Worm (Caenorhabditis elegans): ENCODE data around the gene srw-6.

srw-6 gene

DNA sequence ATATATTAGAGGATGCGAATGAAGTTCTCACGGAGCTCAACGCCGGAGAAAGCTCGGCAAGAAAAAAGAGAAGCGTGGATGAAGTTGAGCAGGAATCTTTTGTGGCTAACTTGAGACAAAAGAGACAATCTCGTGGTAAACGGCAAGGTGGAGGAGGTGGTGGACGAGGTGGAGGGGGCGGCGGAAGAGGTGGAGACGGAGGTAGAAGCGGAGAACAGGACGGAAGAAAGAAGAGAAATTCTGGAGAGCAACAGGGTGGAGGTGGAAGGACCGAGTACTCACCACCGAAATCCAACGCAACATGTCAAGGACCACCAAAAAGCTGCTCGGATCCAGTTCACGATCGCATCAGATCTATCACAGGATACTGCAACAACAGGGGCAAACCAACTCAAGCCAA, 18.0 kb upstream of the srw-6 start:
- TF ChIP-seq hmbx-1 (tag; optimal IDR thresholded peaks at IDR 0.05) (no peak), sea-1 (GFP tag; conservative IDR thresholded peaks at IDR 0.05) (no peak), ceh-13 (GFP tag; optimal IDR thresholded peaks at IDR 0.05) (no peak), hmg-4 (GFP tag; optimal IDR thresholded peaks at IDR 0.05) (no peak), ceh-36 (tag; optimal IDR thresholded peaks at IDR 0.05) (no peak), B0310.2 (tag; optimal IDR thresholded peaks at IDR 0.05) (no peak), ama-1 (optimal IDR thresholded peaks at IDR 0.05) (no peak), tbx-37 (GFP tag; conservative IDR thresholded peaks at IDR 0.05) (no peak), scrt-1 (GFP tag; IDR thresholded peaks at IDR 0.05) (no peak), F13C5.2 (tag; optimal IDR thresholded peaks at IDR 0.05) (no peak), ets-7 (tag; optimal IDR thresholded peaks at IDR 0.05) (no peak), hnd-1 (tag; optimal IDR thresholded peaks at IDR 0.05) (no peak), tra-4 (tag; optimal IDR thresholded peaks at IDR 0.05) (no peak), pes-1 (GFP tag; IDR thresholded peaks at IDR 0.05) (no peak), aly-1 (tag; optimal IDR thresholded peaks at IDR 0.05) (no peak)

DNA sequence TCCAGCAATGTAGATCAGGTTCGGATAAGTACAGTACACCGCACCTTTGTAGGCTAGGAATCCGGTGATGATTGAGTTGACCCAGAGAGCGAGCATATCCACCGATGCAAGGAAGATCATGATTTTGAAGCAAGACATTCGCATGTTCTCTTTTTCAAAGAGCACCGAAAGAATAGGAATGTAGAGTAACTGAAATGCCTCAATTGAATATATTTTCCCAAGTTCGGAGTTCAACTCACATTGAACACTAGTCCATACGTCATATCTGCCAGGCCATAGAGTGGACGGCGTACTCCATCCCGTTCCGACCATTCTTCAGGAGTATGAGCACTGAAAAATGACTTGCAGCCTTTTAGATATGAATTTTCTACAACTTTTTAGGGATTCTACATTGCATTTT, 8.7 kb upstream of the srw-6 start:
- TF ChIP-seq hmbx-1 (tag; optimal IDR thresholded peaks at IDR 0.05) (no peak), scrt-1 (GFP tag; IDR thresholded peaks at IDR 0.05) (no peak), aly-1 (tag; optimal IDR thresholded peaks at IDR 0.05) (no peak), pes-1 (GFP tag; IDR thresholded peaks at IDR 0.05) (no peak), hmg-4 (GFP tag; optimal IDR thresholded peaks at IDR 0.05) (no peak), ceh-36 (tag; optimal IDR thresholded peaks at IDR 0.05) (no peak), sea-1 (GFP tag; conservative IDR thresholded peaks at IDR 0.05) (no peak), ama-1 (optimal IDR thresholded peaks at IDR 0.05) (no peak), ets-7 (tag; optimal IDR thresholded peaks at IDR 0.05) (no peak), tra-4 (tag; optimal IDR thresholded peaks at IDR 0.05) (no peak), tbx-11 (GFP tag; IDR thresholded peaks at IDR 0.05) (no peak), tbx-37 (GFP tag; conservative IDR thresholded peaks at IDR 0.05) (no peak), B0310.2 (tag; optimal IDR thresholded peaks at IDR 0.05) (no peak), F13C5.2 (tag; optimal IDR thresholded peaks at IDR 0.05) (no peak), flt-1 (GFP tag; IDR thresholded peaks at IDR 0.05) (no peak), hnd-1 (tag; optimal IDR thresholded peaks at IDR 0.05) (no peak), ceh-13 (GFP tag; optimal IDR thresholded peaks at IDR 0.05) (no peak)

DNA sequence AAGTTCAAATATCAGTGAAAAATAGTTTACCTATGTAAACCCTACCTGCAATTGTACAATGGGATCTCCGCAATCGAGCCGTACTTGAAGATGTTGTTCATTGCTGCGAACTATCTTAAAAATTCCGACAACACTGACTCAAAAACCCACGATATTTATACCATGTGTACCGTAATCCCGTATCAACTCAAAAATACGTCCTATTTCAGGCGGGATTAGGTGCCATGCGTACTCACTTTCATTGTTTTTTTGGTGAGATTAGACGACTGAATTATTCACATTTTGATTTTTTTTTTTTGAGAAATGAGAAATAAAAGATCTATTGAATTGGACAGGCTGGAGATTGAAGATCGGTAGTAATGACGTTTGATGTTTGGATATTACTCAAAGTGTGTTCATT, 8.1 kb upstream of the srw-6 start, which contains the start of gene srt-30:
TSS of gene srt-30 (minus strand) at position 101 of the 400 bp plus-strand sequence.
- TF ChIP-seq ceh-36 (tag; optimal IDR thresholded peaks at IDR 0.05) (no peak), ceh-13 (GFP tag; optimal IDR thresholded peaks at IDR 0.05) (no peak), hmbx-1 (tag; optimal IDR thresholded peaks at IDR 0.05) (no peak), ets-7 (tag; optimal IDR thresholded peaks at IDR 0.05) (no peak), tra-4 (tag; optimal IDR thresholded peaks at IDR 0.05) (no peak), flt-1 (GFP tag; IDR thresholded peaks at IDR 0.05) (no peak), hnd-1 (tag; optimal IDR thresholded peaks at IDR 0.05) (no peak), aly-1 (tag; optimal IDR thresholded peaks at IDR 0.05) (no peak), ama-1 (optimal IDR thresholded peaks at IDR 0.05) (no peak), scrt-1 (GFP tag; IDR thresholded peaks at IDR 0.05) (no peak), F13C5.2 (tag; optimal IDR thresholded peaks at IDR 0.05) (no peak), tbx-11 (GFP tag; IDR thresholded peaks at IDR 0.05) (no peak), hmg-4 (GFP tag; optimal IDR thresholded peaks at IDR 0.05) (no peak), B0310.2 (tag; optimal IDR thresholded peaks at IDR 0.05) (no peak), sea-1 (GFP tag; conservative IDR thresholded peaks at IDR 0.05) (no peak)

DNA sequence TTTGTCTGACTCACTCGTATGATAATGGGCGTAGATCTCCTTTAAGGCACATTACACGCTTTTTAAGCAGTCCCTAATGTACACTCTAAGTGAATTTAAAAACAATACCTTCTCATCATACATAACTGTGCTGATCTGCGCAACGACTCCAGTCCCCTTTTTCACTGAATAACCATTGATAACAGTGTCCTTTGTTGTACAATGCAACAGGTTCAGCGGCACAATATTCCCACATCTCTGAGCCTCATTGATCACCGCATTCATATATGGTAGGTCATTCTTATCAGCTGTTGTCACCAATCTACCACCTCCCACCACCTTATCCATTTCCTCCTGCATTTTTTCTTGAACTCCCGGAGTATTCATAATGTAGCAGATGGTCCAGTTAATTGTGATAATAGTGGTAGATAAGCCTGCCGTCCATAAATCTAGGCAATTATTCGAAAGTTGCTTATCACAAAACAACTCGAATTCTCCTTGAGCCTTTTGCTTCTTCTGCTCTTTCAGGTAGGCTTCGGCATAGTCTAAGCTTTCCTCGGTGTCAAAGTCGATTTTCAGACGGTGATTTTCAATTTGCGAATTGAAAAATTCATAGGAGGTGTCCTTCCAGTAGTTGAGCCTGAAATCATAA, 6.5 kb upstream of the srw-6 start:
- TF ChIP-seq scrt-1 (GFP tag; IDR thresholded peaks at IDR 0.05): no peak
- TF ChIP-seq hnd-1 (tag; optimal IDR thresholded peaks at IDR 0.05): no peak
- TF ChIP-seq tbx-11 (GFP tag; IDR thresholded peaks at IDR 0.05): no peak
- TF ChIP-seq hmbx-1 (tag; optimal IDR thresholded peaks at IDR 0.05): no peak
- no peak for TF ChIP-seq flt-1 (GFP tag; IDR thresholded peaks at IDR 0.05)
- no peak for TF ChIP-seq aly-1 (tag; optimal IDR thresholded peaks at IDR 0.05)
- TF ChIP-seq tbx-37 (GFP tag; conservative IDR thresholded peaks at IDR 0.05): no peak

DNA sequence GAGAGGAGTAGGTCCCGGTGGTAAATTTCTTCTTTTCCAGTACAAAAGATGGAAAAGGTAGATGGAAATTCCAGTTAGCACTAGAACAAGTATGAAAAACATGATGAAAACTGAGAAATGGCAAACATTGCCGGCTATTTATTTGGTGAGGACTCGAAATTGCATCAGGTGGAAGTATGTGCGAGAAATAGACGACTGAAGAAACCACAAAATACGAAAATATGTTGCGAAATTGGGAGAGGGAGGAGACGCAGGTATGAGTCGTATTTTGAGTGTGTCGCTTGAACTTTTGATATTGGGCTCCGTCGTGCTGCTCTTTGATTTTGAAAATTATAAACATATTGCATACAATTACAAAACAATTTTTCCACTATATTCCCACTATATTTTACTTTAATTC, 5.1 kb upstream of the srw-6 start, which contains the start of gene cyp-33C8:
TSS of gene cyp-33C8 (minus strand) at position 200 of the 400 bp plus-strand sequence.
- TF ChIP-seq hmbx-1 (tag; optimal IDR thresholded peaks at IDR 0.05) (no peak), B0310.2 (tag; optimal IDR thresholded peaks at IDR 0.05) (no peak), hnd-1 (tag; optimal IDR thresholded peaks at IDR 0.05) (no peak), ama-1 (optimal IDR thresholded peaks at IDR 0.05) (no peak), pes-1 (GFP tag; IDR thresholded peaks at IDR 0.05) (no peak)

DNA sequence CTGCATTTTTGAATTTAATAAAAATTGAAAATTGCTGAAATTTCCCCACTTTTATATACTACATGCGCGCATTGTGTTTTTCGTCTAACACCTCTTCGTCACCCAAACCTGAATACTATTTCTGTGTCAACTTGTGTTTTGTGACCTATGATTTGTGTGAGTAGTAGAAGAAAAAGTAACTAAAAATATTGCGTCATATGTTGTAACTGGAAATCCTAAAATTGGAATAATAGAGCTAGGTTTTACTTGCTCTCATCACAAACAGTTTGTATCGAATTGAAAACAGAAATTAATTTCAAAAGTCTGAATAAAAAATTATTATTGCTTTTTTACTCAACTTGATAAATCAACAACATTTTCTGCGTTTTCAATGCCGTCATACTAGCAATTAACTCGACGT, 2.9 kb upstream of the srw-6 start, which contains the start of gene R08F11.4:
TSS of gene R08F11.4 (minus strand) at position 29 of the 400 bp plus-strand sequence.
- TF ChIP-seq B0310.2 (tag; optimal IDR thresholded peaks at IDR 0.05): no peak
- no peak for TF ChIP-seq tbx-37 (GFP tag; conservative IDR thresholded peaks at IDR 0.05)
- TF ChIP-seq hmbx-1 (tag; optimal IDR thresholded peaks at IDR 0.05): no peak
- TF ChIP-seq hmg-4 (GFP tag; optimal IDR thresholded peaks at IDR 0.05): no peak
- TF ChIP-seq F13C5.2 (tag; optimal IDR thresholded peaks at IDR 0.05): no peak
- no peak for TF ChIP-seq tra-4 (tag; optimal IDR thresholded peaks at IDR 0.05)
- TF ChIP-seq aly-1 (tag; optimal IDR thresholded peaks at IDR 0.05): no peak
- TF ChIP-seq scrt-1 (GFP tag; IDR thresholded peaks at IDR 0.05): no peak
- no peak for TF ChIP-seq pes-1 (GFP tag; IDR thresholded peaks at IDR 0.05)
- TF ChIP-seq flt-1 (GFP tag; IDR thresholded peaks at IDR 0.05): no peak
- no peak for TF ChIP-seq hnd-1 (tag; optimal IDR thresholded peaks at IDR 0.05)
- TF ChIP-seq tbx-11 (GFP tag; IDR thresholded peaks at IDR 0.05): no peak
- TF ChIP-seq sea-1 (GFP tag; conservative IDR thresholded peaks at IDR 0.05): no peak
- no peak for TF ChIP-seq ceh-13 (GFP tag; optimal IDR thresholded peaks at IDR 0.05)
- TF ChIP-seq ceh-36 (tag; optimal IDR thresholded peaks at IDR 0.05): no peak
- no peak for TF ChIP-seq ets-7 (tag; optimal IDR thresholded peaks at IDR 0.05)
- no peak for TF ChIP-seq ama-1 (optimal IDR thresholded peaks at IDR 0.05)

DNA sequence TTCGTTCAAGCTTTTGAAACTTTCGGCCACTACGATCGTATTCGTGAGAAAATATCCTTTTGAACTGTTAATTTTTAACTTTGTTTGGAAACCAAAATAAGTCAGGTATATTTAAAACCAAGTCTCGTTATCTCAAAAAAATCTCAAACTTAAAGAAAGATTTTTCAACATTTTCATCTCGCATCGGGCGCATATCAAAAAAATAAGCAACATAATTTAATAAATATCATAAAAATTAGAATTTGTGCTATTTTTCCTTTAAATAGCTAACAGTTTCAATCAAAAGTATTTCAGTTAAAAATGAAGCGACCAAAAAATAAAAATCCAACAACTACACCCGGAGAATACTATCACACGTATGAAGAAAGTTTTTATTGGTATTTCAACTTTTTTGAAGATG, 2.5 kb upstream of the srw-6 start, which contains the start of gene srw-7:
TSS of gene srw-7 (plus strand) at position 301 of the 400 bp plus-strand sequence.
- TF ChIP-seq ceh-36 (tag; optimal IDR thresholded peaks at IDR 0.05) (no peak), hmg-4 (GFP tag; optimal IDR thresholded peaks at IDR 0.05) (no peak), pes-1 (GFP tag; IDR thresholded peaks at IDR 0.05) (no peak)

All from whole organism, early embryonic.